Worm (Caenorhabditis elegans): Measurements from ENCODE around the gene str-233.

str-233 gene

DNA sequence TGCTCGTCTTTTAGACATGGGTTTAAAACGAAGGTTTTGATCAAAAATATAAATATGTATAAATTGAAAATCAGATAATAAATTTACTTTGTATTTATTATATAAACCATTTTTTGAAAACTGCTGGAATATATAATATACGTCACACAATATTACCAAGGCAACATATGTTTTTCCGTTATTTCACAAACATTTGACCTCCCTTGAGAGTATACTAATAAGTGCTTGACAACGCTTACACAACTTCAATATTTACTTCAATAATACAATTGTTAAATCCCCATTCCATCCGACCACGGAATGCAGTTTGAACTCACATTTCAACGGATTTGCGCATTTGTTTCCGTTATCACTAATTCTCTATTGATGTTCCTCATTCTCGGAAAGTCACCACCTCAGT is 38.0 kb upstream of the str-233 start, which contains the start of gene str-198:
str-198 (plus strand) TSS at position 301 of the 400 bp plus-strand sequence.
- TF ChIP-seq dpl-1 (GFP tag; optimal IDR thresholded peaks at IDR 0.05) (no peak), ama-1 (optimal IDR thresholded peaks at IDR 0.05) (no peak), jun-1 (tag; optimal IDR thresholded peaks at IDR 0.05) (no peak), mdt-29 (GFP tag; IDR thresholded peaks at IDR 0.05) (no peak), dmd-8 (GFP tag; IDR thresholded peaks at IDR 0.05) (no peak), tra-1 (GFP tag; IDR thresholded peaks at IDR 0.05) (no peak), nhr-10 (tag; optimal IDR thresholded peaks at IDR 0.05) (no peak), lim-7 (GFP tag; IDR thresholded peaks at IDR 0.05) (no peak)

DNA sequence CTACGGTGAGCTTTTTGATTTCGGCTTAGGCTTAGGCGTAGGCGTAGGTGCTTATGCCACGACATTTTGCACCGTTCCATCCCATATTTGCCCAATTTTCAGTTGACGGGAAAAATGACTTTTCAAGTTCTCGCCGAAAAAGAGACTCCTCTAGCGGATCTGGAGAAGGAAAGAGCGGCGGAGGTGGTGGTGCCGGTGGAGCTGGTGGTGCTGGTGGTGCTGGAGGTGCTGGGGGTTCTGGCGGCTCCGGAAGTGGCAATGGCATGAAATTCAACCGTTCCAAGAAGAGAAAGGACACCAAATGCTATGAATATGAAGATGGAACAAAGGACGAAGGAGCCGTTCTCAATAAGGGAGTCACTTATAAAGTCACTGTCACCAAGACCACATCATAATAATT is 37.6 kb upstream of the str-233 start:
- TF ChIP-seq unc-39 (tag; optimal IDR thresholded peaks at IDR 0.05) (no peak), set-16 (GFP tag; IDR thresholded peaks at IDR 0.05) (peak; percentile 90), nhr-25 (tag; optimal IDR thresholded peaks at IDR 0.05; ENCODE audit: borderline replicate concordance, insufficient read depth) (no peak), Y75B8A.6 (GFP tag; IDR thresholded peaks at IDR 0.05) (no peak), hmg-1.1 (GFP tag; IDR thresholded peaks at IDR 0.05) (no peak), unc-62 (GFP tag; optimal IDR thresholded peaks at IDR 0.05 in 1 of 2) (no peak), unc-62 (tag; optimal IDR thresholded peaks at IDR 0.05) (no peak), nhr-42 (GFP tag; IDR thresholded peaks at IDR 0.05) (no peak)

DNA sequence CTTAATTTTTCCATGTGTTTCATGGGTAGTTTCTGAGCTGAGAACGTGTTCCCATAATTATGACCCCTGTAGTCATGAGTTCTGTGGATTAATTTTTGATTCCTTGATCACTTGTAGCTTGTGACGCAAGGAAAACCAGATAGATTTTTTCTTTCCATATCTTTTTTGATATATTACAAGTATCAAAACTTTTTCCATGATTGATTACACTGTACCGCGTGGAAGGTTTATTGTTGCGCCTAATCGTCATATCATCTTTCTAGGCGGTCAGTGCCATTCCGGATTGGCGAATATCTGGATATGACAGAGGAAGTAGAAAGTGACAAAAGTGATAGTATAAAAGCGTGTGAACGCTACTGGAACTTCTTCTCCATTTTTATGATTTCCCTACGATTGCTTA is 37.1 kb upstream of the str-233 start, which contains the start of gene ZK285.2:
ZK285.2 (plus strand) TSS at position 301 of the 400 bp plus-strand sequence.
- TF ChIP-seq ces-1 (GFP tag; optimal IDR thresholded peaks at IDR 0.05) (no peak), gei-8 (GFP tag; optimal IDR thresholded peaks at IDR 0.05) (no peak), ctbp-1 (GFP tag; IDR thresholded peaks at IDR 0.05) (no peak), egl-27 (tag; optimal IDR thresholded peaks at IDR 0.05) (no peak), nhr-10 (tag; optimal IDR thresholded peaks at IDR 0.05) (no peak), hlh-11 (tag; optimal IDR thresholded peaks at IDR 0.05) (no peak), lin-15B (tag; optimal IDR thresholded peaks at IDR 0.05) (no peak), Y105C5A.15 (GFP tag; IDR thresholded peaks at IDR 0.05) (no peak), nhr-102 (tag; optimal IDR thresholded peaks at IDR 0.05) (no peak), F44E2.7 (GFP tag; IDR thresholded peaks at IDR 0.05) (no peak), spr-1 (tag; optimal IDR thresholded peaks at IDR 0.05) (no peak), nhr-77 (tag; optimal IDR thresholded peaks at IDR 0.05) (no peak), snpc-1.2 (GFP tag; IDR thresholded peaks at IDR 0.05) (no peak), tra-1 (GFP tag; IDR thresholded peaks at IDR 0.05) (no peak), dmd-9 (GFP tag; IDR thresholded peaks at IDR 0.05) (no peak), nhr-25 (tag; optimal IDR thresholded peaks at IDR 0.05; ENCODE audit: borderline replicate concordance, insufficient read depth) (no peak), ceh-28 (tag; optimal IDR thresholded peaks at IDR 0.05) (no peak)

DNA sequence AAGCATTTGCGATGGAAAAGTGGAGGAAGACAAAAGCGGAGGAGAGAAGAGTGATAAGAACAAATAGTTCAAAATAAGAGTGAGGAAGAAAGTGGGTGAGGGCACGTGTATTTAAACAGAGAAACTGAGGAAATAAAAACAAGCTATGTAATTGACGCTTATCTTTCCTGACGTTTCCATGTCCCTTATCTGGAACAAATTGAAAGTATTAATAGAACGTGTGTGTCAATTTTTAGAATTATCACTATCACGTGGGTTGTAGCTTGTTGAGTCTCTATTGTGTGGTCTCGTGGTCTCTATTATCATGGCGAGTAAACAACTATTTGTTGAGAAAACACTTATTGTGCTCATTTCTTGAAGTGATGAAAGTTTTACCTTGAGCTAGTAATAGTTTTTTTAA is 36.4 kb upstream of the str-233 start, which contains the start of gene T10C6.15:
T10C6.15 (minus strand) TSS at position 104 of the 400 bp plus-strand sequence.
- TF ChIP-seq nhr-48 (tag; optimal IDR thresholded peaks at IDR 0.05) (peak; percentile 91), madf-9 (GFP tag; conservative IDR thresholded peaks at IDR 0.05) (no peak), nhr-41 (GFP tag; IDR thresholded peaks at IDR 0.05) (no peak), tra-1 (GFP tag; IDR thresholded peaks at IDR 0.05) (peak; percentile 69), T20F7.1 (GFP tag; optimal IDR thresholded peaks at IDR 0.05) (peak; percentile 38), nhr-111 (GFP tag; optimal IDR thresholded peaks at IDR 0.05) (no peak), hlh-30 (tag; optimal IDR thresholded peaks at IDR 0.05; ENCODE audit: insufficient read depth) (peak; percentile 77), ZK546.5 (tag; optimal IDR thresholded peaks at IDR 0.05) (no peak), mdl-1 (tag; optimal IDR thresholded peaks at IDR 0.05) (peak in 1 of 2 experiments; percentile 72), daf-16 (GFP tag; optimal IDR thresholded peaks at IDR 0.05) (peak in 1 of 2 experiments; percentile 91), daf-16 (tag; optimal IDR thresholded peaks at IDR 0.05) (peak; percentile 100), dve-1 (tag; optimal IDR thresholded peaks at IDR 0.05; ENCODE audit: insufficient read depth) (peak; percentile 97), mes-2 (tag; optimal IDR thresholded peaks at IDR 0.05; ENCODE audit: poor library complexity, severe bottlenecking) (no peak), nhr-28 (tag; optimal IDR thresholded peaks at IDR 0.05) (peak; percentile 80), hif-1 (tag; optimal IDR thresholded peaks at IDR 0.05) (peak in 1 of 2 experiments; percentile 4), mxl-3 (GFP tag; optimal IDR thresholded peaks at IDR 0.05) (peak; percentile 18), hmg-1.1 (GFP tag; IDR thresholded peaks at IDR 0.05) (no peak), dpl-1 (GFP tag; optimal IDR thresholded peaks at IDR 0.05) (no peak), daf-12 (tag; optimal IDR thresholded peaks at IDR 0.05) (no peak), zfp-3 (GFP tag; conservative IDR thresholded peaks at IDR 0.05) (no peak)

All from whole organism, L4 larva.